Worm (Caenorhabditis elegans) whole organism, L4/young adult: ENCODE measurements around the gene C18H2.5.

Experiments used
- W03F9.2 ChIP-seq: fragments of 150-350 bp; optimal IDR thresholded peaks from 2 replicates; lab custom pipeline; 2014; ENCODE audit warnings: missing biosample characterization, missing genetic modification characterization
- dao-5 ChIP-seq: sonication (generic microtip); optimal IDR thresholded peaks from 2 replicates; lab custom pipeline; 2016; ENCODE audit warnings: missing genotype, missing genetic modification characterization, moderate library complexity, missing compliant biosample characterization
- him-1 ChIP-seq: sonication (generic microtip); optimal IDR thresholded peaks from 2 replicates; lab custom pipeline; 2016; ENCODE audit warnings: missing genotype, missing genetic modification reagents, missing genetic modification characterization, missing compliant biosample characterization

DNA sequence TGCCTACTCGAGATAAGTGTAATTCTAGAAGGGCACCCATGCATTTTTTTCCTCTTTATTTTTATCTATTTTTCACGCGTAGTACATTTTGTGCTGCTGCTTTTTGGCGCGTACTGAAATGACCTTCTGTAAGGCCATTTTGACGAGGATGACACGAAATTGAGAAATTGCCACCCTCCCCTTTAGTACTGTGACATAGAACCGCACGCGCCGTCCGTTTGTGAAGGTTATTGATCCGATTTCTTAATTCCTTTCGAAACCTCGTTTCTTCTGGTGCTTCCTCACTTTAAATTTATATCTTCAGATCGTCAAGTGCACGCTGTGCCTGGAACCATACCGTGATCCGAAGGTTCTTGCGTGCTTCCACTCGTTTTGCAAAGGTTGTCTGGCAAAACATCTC lies 36.9 kb upstream of the C18H2.5 start:
- TF ChIP-seq dao-5 (tag; lab: Kevin White, UChicago) (no peak), him-1 (tag; lab: Kevin White, UChicago) (no peak), W03F9.2 (no peak)
